Worm (Caenorhabditis elegans) whole organism, L3 larva: Measurements from ENCODE around the gene B0222.5.

ENCODE experiments used
- R02D3.7 ChIP-seq: fragments of 150-350 bp; optimal IDR thresholded peaks from 2 replicates; lab custom pipeline; 2014; ENCODE audit warnings: missing biosample characterization, missing genetic modification characterization
- ZK546.5 ChIP-seq: sonication (generic microtip); optimal IDR thresholded peaks from 2 replicates; lab custom pipeline; 2017; ENCODE audit warnings: missing biosample characterization, missing genetic modification characterization
- aly-2 ChIP-seq: fragments of 150-350 bp; optimal IDR thresholded peaks from 2 replicates; lab custom pipeline; 2014; ENCODE audit warnings: missing biosample characterization, missing genetic modification characterization
- ama-1 ChIP-seq: fragments of 150-350 bp; optimal IDR thresholded peaks from 2 replicates; lab custom pipeline; 2018
- ceh-16 ChIP-seq: sonication (generic microtip); optimal IDR thresholded peaks from 2 replicates; lab custom pipeline; 2017; ENCODE audit warnings: missing biosample characterization, missing genetic modification characterization
- ceh-28 ChIP-seq: fragments of 150-350 bp; optimal IDR thresholded peaks from 2 replicates; lab custom pipeline; 2014; ENCODE audit warnings: missing biosample characterization, missing genetic modification reagents, missing genetic modification characterization
- ceh-9 ChIP-seq: sonication (generic microtip); optimal IDR thresholded peaks from 2 replicates; lab custom pipeline; 2018; ENCODE audit warnings: missing biosample characterization, missing genetic modification characterization
- daf-12 ChIP-seq: fragments of 150-350 bp; optimal IDR thresholded peaks from 2 replicates; lab custom pipeline; 2014; ENCODE audit warnings: missing biosample characterization, missing genetic modification reagents, missing genetic modification characterization
- egl-27 ChIP-seq: sonication (generic microtip); optimal IDR thresholded peaks from 4 replicates; lab custom pipeline; 2017; ENCODE audit warnings: missing biosample characterization, missing genetic modification reagents, missing genetic modification characterization
- elt-1 ChIP-seq: fragments of 150-350 bp; optimal IDR thresholded peaks from 2 replicates; lab custom pipeline; 2014; ENCODE audit warnings: missing biosample characterization, missing genetic modification characterization
- elt-2 ChIP-seq: sonication (generic microtip); optimal IDR thresholded peaks from 2 replicates; lab custom pipeline; 2016; ENCODE audit warnings: missing genetic modification reagents, mild to moderate bottlenecking, missing genetic modification characterization, missing compliant biosample characterization
- eor-1 ChIP-seq, 2 experiments: fragments of 150-350 bp; optimal IDR thresholded peaks; 2 replicates each; lab custom pipeline; 2014 to 2018; ENCODE audit warnings: missing biosample characterization in 2 of 2, missing genetic modification characterization in 2 of 2
- fkh-10 ChIP-seq: sonication (generic microtip); optimal IDR thresholded peaks from 2 replicates; lab custom pipeline; 2017; ENCODE audit warnings: missing biosample characterization, missing genetic modification reagents, missing genetic modification characterization
- fkh-2 ChIP-seq: fragments of 150-350 bp; optimal IDR thresholded peaks from 2 replicates; lab custom pipeline; 2014; ENCODE audit warnings: missing biosample characterization, missing genetic modification reagents, missing genetic modification characterization
- fos-1 ChIP-seq: fragments of 150-350 bp; optimal IDR thresholded peaks from 2 replicates; lab custom pipeline; 2014; ENCODE audit warnings: missing biosample characterization, missing genetic modification characterization
- hmg-11 ChIP-seq: sonication (generic microtip); optimal IDR thresholded peaks from 2 replicates; lab custom pipeline; 2016; ENCODE audit warnings: missing genetic modification characterization, missing compliant biosample characterization
- jun-1 ChIP-seq: fragments of 150-350 bp; optimal IDR thresholded peaks from 2 replicates; lab custom pipeline; 2014; ENCODE audit warnings: missing biosample characterization, missing genetic modification reagents, missing genetic modification characterization
- mdl-1 ChIP-seq: fragments of 150-350 bp; optimal IDR thresholded peaks from 2 replicates; lab custom pipeline; 2014; ENCODE audit warnings: missing biosample characterization, missing genetic modification characterization
- mml-1 ChIP-seq: fragments of 150-350 bp; sonication (generic microtip); optimal IDR thresholded peaks from 3 replicates; lab custom pipeline; 2014; ENCODE audit warnings: missing biosample characterization, missing genetic modification characterization
- nfya-1 ChIP-seq: sonication (generic microtip); optimal IDR thresholded peaks from 2 replicates; lab custom pipeline; 2017; ENCODE audit warnings: missing genetic modification characterization, mild to moderate bottlenecking, missing compliant biosample characterization, antibody characterized with exemption, moderate library complexity; ENCODE audit not compliant: insufficient read depth
- nhr-12 ChIP-seq: fragments of 150-350 bp; optimal IDR thresholded peaks from 2 replicates; lab custom pipeline; 2014; ENCODE audit warnings: missing biosample characterization, missing genetic modification characterization
- nhr-23 ChIP-seq: fragments of 150-350 bp; optimal IDR thresholded peaks from 2 replicates; lab custom pipeline; 2014; ENCODE audit warnings: missing biosample characterization, missing genetic modification reagents, missing genetic modification characterization
- nhr-25 ChIP-seq: sonication (generic microtip); optimal IDR thresholded peaks from 2 replicates; lab custom pipeline; 2017; ENCODE audit warnings: missing biosample characterization, missing genetic modification characterization
- nhr-28 ChIP-seq: fragments of 150-350 bp; optimal IDR thresholded peaks from 2 replicates; lab custom pipeline; 2014; ENCODE audit warnings: missing biosample characterization, missing genetic modification characterization
- nhr-43 ChIP-seq: sonication (generic microtip); optimal IDR thresholded peaks from 2 replicates; lab custom pipeline; 2016; ENCODE audit warnings: mild to moderate bottlenecking, missing genetic modification characterization, missing compliant biosample characterization; ENCODE audit not compliant: poor library complexity, severe bottlenecking
- nhr-67 ChIP-seq: fragments of 150-350 bp; optimal IDR thresholded peaks from 2 replicates; lab custom pipeline; 2014; ENCODE audit warnings: missing biosample characterization, missing genetic modification characterization
- nhr-76 ChIP-seq: fragments of 150-350 bp; sonication (generic microtip); optimal IDR thresholded peaks from 5 replicates; lab custom pipeline; 2014; ENCODE audit warnings: missing biosample characterization, missing genetic modification characterization
- nhr-77 ChIP-seq: fragments of 150-350 bp; optimal IDR thresholded peaks from 2 replicates; lab custom pipeline; 2014; ENCODE audit warnings: missing biosample characterization, missing genetic modification characterization
- pqm-1 ChIP-seq: fragments of 150-350 bp; optimal IDR thresholded peaks from 2 replicates; lab custom pipeline; 2017; ENCODE audit warnings: missing biosample characterization, missing genetic modification characterization, inconsistent platforms
- skn-1 ChIP-seq: fragments of 150-350 bp; optimal IDR thresholded peaks from 2 replicates; lab custom pipeline; 2014; ENCODE audit warnings: missing biosample characterization, missing genetic modification characterization
- snpc-4 ChIP-seq: fragments of 150-350 bp; optimal IDR thresholded peaks from 2 replicates; lab custom pipeline; 2014; ENCODE audit warnings: missing biosample characterization, missing genetic modification characterization
- tbx-2 ChIP-seq: sonication (generic microtip); optimal IDR thresholded peaks from 2 replicates; lab custom pipeline; 2016; ENCODE audit warnings: mild to moderate bottlenecking, missing genetic modification characterization, missing compliant biosample characterization
- unc-39 ChIP-seq: sonication (generic microtip); optimal IDR thresholded peaks from 4 replicates; lab custom pipeline; 2017; ENCODE audit warnings: missing biosample characterization, missing genetic modification characterization
- unc-62 ChIP-seq: fragments of 150-350 bp; sonication (generic microtip); optimal IDR thresholded peaks from 4 replicates; lab custom pipeline; 2014; ENCODE audit warnings: missing biosample characterization, missing genetic modification reagents, missing genetic modification characterization
- zag-1 ChIP-seq: fragments of 150-350 bp; optimal IDR thresholded peaks from 2 replicates; lab custom pipeline; 2014; ENCODE audit warnings: missing biosample characterization, missing genetic modification characterization
- ztf-11 ChIP-seq: fragments of 150-350 bp; optimal IDR thresholded peaks from 2 replicates; lab custom pipeline; 2014; ENCODE audit warnings: missing biosample characterization, missing genetic modification characterization
- ztf-4 ChIP-seq: fragments of 150-350 bp; optimal IDR thresholded peaks from 2 replicates; lab custom pipeline; 2014; ENCODE audit warnings: missing biosample characterization, missing genetic modification characterization

Gene B0222.5

ce11 chrV:9165073-9165699, 10.5 kb upstream of the B0222.5 start, which contains the start of gene col-10:
Gene col-10 (minus strand): TSS chrV:9165307.
- TF ChIP-seq unc-62 (GFP tag; lab: Kevin White, UChicago) (no peak), mdl-1 (tag; lab: Kevin White, UChicago) (no peak), elt-1 (tag; lab: Kevin White, UChicago) (peak; percentile 56), ZK546.5 (no peak), ceh-9 (no peak), daf-12 (tag; lab: Kevin White, UChicago) (no peak), snpc-4 (tag; lab: Kevin White, UChicago) (no peak), nhr-28 (no peak), elt-2 (tag; lab: Kevin White, UChicago) (no peak), unc-39 (no peak), nhr-12 (tag; lab: Kevin White, UChicago) (no peak), ama-1 (peak; percentile 85), pqm-1 (no peak), jun-1 (tag; lab: Kevin White, UChicago) (no peak), egl-27 (peak; percentile 15), ztf-11 (tag; lab: Kevin White, UChicago) (no peak), fkh-10 (GFP tag; lab: Kevin White, UChicago) (no peak), fos-1 (tag; lab: Kevin White, UChicago) (no peak), aly-2 (tag; lab: Kevin White, UChicago) (no peak), ceh-16 (tag; lab: Kevin White, UChicago) (no peak), nhr-43 (tag; lab: Kevin White, UChicago) (peak; percentile 65), ztf-4 (no peak), nhr-23 (tag; lab: Kevin White, UChicago) (no peak), skn-1 (tag; lab: Kevin White, UChicago) (no peak), nhr-67 (no peak), nfya-1 (tag; lab: Kevin White, UChicago) (no peak), nhr-25 (peak; percentile 86), eor-1 (tag; optimal IDR thresholded peaks at IDR 0.05; lab: Kevin White, UChicago) (no peak), ceh-28 (tag; lab: Kevin White, UChicago) (no peak), nhr-77 (tag; lab: Kevin White, UChicago) (no peak), fkh-2 (tag; lab: Kevin White, UChicago) (no peak), hmg-11 (no peak), zag-1 (tag; lab: Kevin White, UChicago) (no peak), mml-1 (no peak)

- peak; percentile 1 for TF ChIP-seq R02D3.7 (tag; lab: Kevin White, UChicago)
- no peak for TF ChIP-seq nhr-76 (tag; lab: Kevin White, UChicago)
- TF ChIP-seq ama-1: peak; percentile 89
- peak; percentile 9 for TF ChIP-seq ztf-4
- TF ChIP-seq skn-1 (tag; lab: Kevin White, UChicago): no peak
- TF ChIP-seq daf-12 (tag; lab: Kevin White, UChicago): no peak
- no peak for TF ChIP-seq ceh-16 (tag; lab: Kevin White, UChicago)
- no peak for TF ChIP-seq ztf-11 (tag; lab: Kevin White, UChicago)
- TF ChIP-seq nhr-43 (tag; lab: Kevin White, UChicago): peak; percentile 50
- peak; percentile 93 for TF ChIP-seq nhr-25
- TF ChIP-seq fkh-2 (tag; lab: Kevin White, UChicago): no peak
These were observed 9.2 kb upstream of the B0222.5 start for ce11 chrV:9163897-9164296.

DNA sequence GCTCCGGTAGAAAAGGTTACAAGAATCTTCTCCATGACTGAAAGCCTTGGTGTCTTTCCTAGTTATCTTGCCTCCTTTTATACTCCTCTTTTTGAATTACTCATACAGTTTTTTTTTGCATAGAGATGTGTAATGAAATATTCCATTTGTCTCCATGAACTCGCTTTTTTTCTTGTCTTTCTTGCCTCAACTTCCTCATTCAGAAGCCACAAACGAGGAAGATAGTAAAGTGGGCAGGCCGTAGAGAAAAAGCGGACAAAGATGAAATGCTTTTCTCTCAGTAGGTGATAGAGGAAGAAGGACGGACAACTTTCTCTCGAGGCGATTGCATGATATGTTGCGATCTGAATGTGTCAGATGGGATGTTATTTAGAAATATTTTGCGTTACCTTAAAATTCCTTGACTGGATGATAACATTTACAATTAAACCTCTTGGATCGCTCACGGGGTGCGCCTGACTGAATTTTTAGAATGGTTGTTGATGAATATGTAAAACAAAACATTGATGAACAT, 8.3 kb upstream of the B0222.5 start, which contains the start of gene col-145:
TSS of gene col-145 (minus strand) at position 51 of the 514 bp plus-strand sequence.
- TF ChIP-seq tbx-2 (tag; lab: Kevin White, UChicago) (no peak), nhr-25 (peak; percentile 47), egl-27 (peak; percentile 61), nhr-23 (tag; lab: Kevin White, UChicago) (peak; percentile 1)
